Worm (Caenorhabditis elegans) whole organism, L2 larva: ENCODE data around the gene kvs-4.
A peak's percentile ranks its signal among the peaks of the same experiment; 100 is the strongest.

Source experiments
- C34F6.9 ChIP-seq: fragments of 150-350 bp; optimal IDR thresholded peaks from 2 replicates; lab custom pipeline; 2014; ENCODE audit warnings: missing biosample characterization, missing genetic modification characterization
- F13H6.1 ChIP-seq: sonication (generic microtip); optimal IDR thresholded peaks from 2 replicates; lab custom pipeline; 2016; ENCODE audit warnings: missing genetic modification characterization, missing compliant biosample characterization
- R02D3.7 ChIP-seq: fragments of 150-350 bp; optimal IDR thresholded peaks from 2 replicates; lab custom pipeline; 2014; ENCODE audit warnings: missing biosample characterization, missing genetic modification characterization
- Y55F3AM.14 ChIP-seq: fragments of 200-800 bp; sonication (Bioruptor generic); optimal IDR thresholded peaks from 2 replicates; lab custom pipeline; 2018; ENCODE audit warnings: mild to moderate bottlenecking, missing genetic modification characterization, missing compliant biosample characterization
- ZK546.5 ChIP-seq: sonication (generic microtip); optimal IDR thresholded peaks from 2 replicates; lab custom pipeline; 2017; ENCODE audit warnings: missing biosample characterization, missing genetic modification characterization
- ama-1 ChIP-seq: fragments of 150-350 bp; optimal IDR thresholded peaks from 2 replicates; lab custom pipeline; 2018; ENCODE audit warnings: inconsistent platforms
- blmp-1 ChIP-seq: sonication (generic microtip); optimal IDR thresholded peaks from 2 replicates; lab custom pipeline; 2017; ENCODE audit warnings: missing genetic modification characterization, mild to moderate bottlenecking, missing compliant biosample characterization, antibody characterized with exemption, moderate library complexity; ENCODE audit not compliant: insufficient read depth
- ceh-82 ChIP-seq: fragments of 150-350 bp; optimal IDR thresholded peaks from 2 replicates; lab custom pipeline; 2014; ENCODE audit warnings: missing biosample characterization, missing genetic modification characterization
- crh-2 ChIP-seq: sonication (generic microtip); optimal IDR thresholded peaks from 2 replicates; lab custom pipeline; 2017; ENCODE audit warnings: missing biosample characterization, missing genetic modification characterization
- dmd-4 ChIP-seq: sonication (generic microtip); optimal IDR thresholded peaks from 2 replicates; lab custom pipeline; 2017; ENCODE audit warnings: missing biosample characterization, missing genetic modification characterization
- elt-3 ChIP-seq: sonication (generic microtip); optimal IDR thresholded peaks from 2 replicates; lab custom pipeline; 2017; ENCODE audit warnings: missing biosample characterization, missing genetic modification characterization
- fos-1 ChIP-seq: fragments of 150-350 bp; optimal IDR thresholded peaks from 2 replicates; lab custom pipeline; 2014; ENCODE audit warnings: missing biosample characterization, missing genetic modification characterization
- gmeb-1 ChIP-seq: fragments of 150-350 bp; optimal IDR thresholded peaks from 2 replicates; lab custom pipeline; 2014; ENCODE audit warnings: missing biosample characterization, missing genetic modification characterization
- lin-11 ChIP-seq: fragments of 150-350 bp; sonication (generic microtip); optimal IDR thresholded peaks from 2 replicates; lab custom pipeline; 2014; ENCODE audit warnings: missing biosample characterization, missing genetic modification characterization, inconsistent platforms, mixed read lengths
- lin-13 ChIP-seq: fragments of 150-350 bp; optimal IDR thresholded peaks from 2 replicates; lab custom pipeline; 2014; ENCODE audit warnings: missing biosample characterization, missing genetic modification reagents, missing genetic modification characterization
- lin-39 ChIP-seq: fragments of 150-350 bp; optimal IDR thresholded peaks from 2 replicates; lab custom pipeline; 2014; ENCODE audit warnings: missing biosample characterization, missing genetic modification reagents, missing genetic modification characterization
- lsy-2 ChIP-seq, 2 experiments: fragments of 150-350 bp in 1 of 2; sonication (generic microtip) in 1 of 2; optimal IDR thresholded peaks; 2 replicates each; lab custom pipeline; 2014 to 2017; ENCODE audit warnings: missing biosample characterization in 2 of 2, missing genetic modification characterization in 2 of 2
- mab-5 ChIP-seq: fragments of 150-350 bp; optimal IDR thresholded peaks from 2 replicates; lab custom pipeline; 2014; ENCODE audit warnings: missing biosample characterization, missing genetic modification characterization
- mdl-1 ChIP-seq, 2 experiments: fragments of 150-350 bp in 1 of 2; sonication (generic microtip) in 1 of 2; optimal IDR thresholded peaks; 2 replicates each; lab custom pipeline; 2017; ENCODE audit warnings: missing biosample characterization in 2 of 2, missing genetic modification characterization in 2 of 2
- nhr-10 ChIP-seq: sonication (generic microtip); optimal IDR thresholded peaks from 2 replicates; lab custom pipeline; 2017; ENCODE audit warnings: missing biosample characterization, missing genetic modification characterization
- nhr-11 ChIP-seq: fragments of 150-350 bp; optimal IDR thresholded peaks from 2 replicates; lab custom pipeline; 2014; ENCODE audit warnings: missing biosample characterization, missing genetic modification characterization
- nhr-12 ChIP-seq: fragments of 150-350 bp; optimal IDR thresholded peaks from 2 replicates; lab custom pipeline; 2014; ENCODE audit warnings: missing biosample characterization, missing genetic modification characterization
- nhr-129 ChIP-seq: fragments of 150-350 bp; optimal IDR thresholded peaks from 2 replicates; lab custom pipeline; 2014; ENCODE audit warnings: missing biosample characterization, missing genetic modification characterization
- nhr-21 ChIP-seq: fragments of 150-350 bp; optimal IDR thresholded peaks from 2 replicates; lab custom pipeline; 2014; ENCODE audit warnings: missing biosample characterization, missing genetic modification characterization
- nhr-237 ChIP-seq: fragments of 150-350 bp; optimal IDR thresholded peaks from 2 replicates; lab custom pipeline; 2014; ENCODE audit warnings: missing biosample characterization, missing genetic modification characterization
- nhr-25 ChIP-seq: fragments of 150-350 bp; sonication (generic microtip); optimal IDR thresholded peaks from 3 replicates; lab custom pipeline; 2014; ENCODE audit warnings: missing biosample characterization, missing genetic modification characterization
- nhr-77 ChIP-seq: fragments of 150-350 bp; optimal IDR thresholded peaks from 2 replicates; lab custom pipeline; 2014; ENCODE audit warnings: missing biosample characterization, missing genetic modification characterization
- peb-1 ChIP-seq: fragments of 150-350 bp; optimal IDR thresholded peaks from 2 replicates; lab custom pipeline; 2014; ENCODE audit warnings: missing biosample characterization, missing genetic modification characterization
- sem-4 ChIP-seq: fragments of 150-350 bp; optimal IDR thresholded peaks from 2 replicates; lab custom pipeline; 2014; ENCODE audit warnings: missing biosample characterization, missing genetic modification reagents, missing genetic modification characterization
- sma-3 ChIP-seq: sonication (generic microtip); optimal IDR thresholded peaks from 2 replicates; lab custom pipeline; 2016; ENCODE audit warnings: missing genetic modification reagents, missing genetic modification characterization, missing compliant biosample characterization
- sma-9 ChIP-seq, 2 experiments: fragments of 150-350 bp in 1 of 2; sonication (generic microtip) in 1 of 2; optimal IDR thresholded peaks; 2 replicates each; lab custom pipeline; 2014 to 2016; ENCODE audit warnings: missing genetic modification characterization in 2 of 2, mild to moderate bottlenecking in 1 of 2, missing biosample characterization in 1 of 2, missing compliant biosample characterization in 1 of 2, missing genetic modification reagents in 1 of 2, moderate library complexity in 1 of 2
- snpc-4 ChIP-seq: fragments of 150-350 bp; optimal IDR thresholded peaks from 2 replicates; lab custom pipeline; 2014; ENCODE audit warnings: missing biosample characterization, missing genetic modification characterization
- unc-55 ChIP-seq: fragments of 150-350 bp; sonication (generic microtip); optimal IDR thresholded peaks from 3 replicates; lab custom pipeline; 2014; ENCODE audit warnings: missing biosample characterization, missing genetic modification reagents, missing genetic modification characterization
- unc-62 ChIP-seq: fragments of 150-350 bp; optimal IDR thresholded peaks from 2 replicates; lab custom pipeline; 2014; ENCODE audit warnings: missing biosample characterization, missing genetic modification reagents, missing genetic modification characterization
- zag-1 ChIP-seq: fragments of 150-350 bp; optimal IDR thresholded peaks from 2 replicates; lab custom pipeline; 2014; ENCODE audit warnings: missing biosample characterization, missing genetic modification characterization
- ztf-1 ChIP-seq: fragments of 200-800 bp; sonication (Bioruptor generic); conservative IDR thresholded peaks from 2 replicates; pipeline ENCODE4 v1.3.6; 2022; ENCODE audit warnings: missing genetic modification characterization, missing compliant biosample characterization
- ztf-11 ChIP-seq: sonication (generic microtip); optimal IDR thresholded peaks from 2 replicates; lab custom pipeline; 2017; ENCODE audit warnings: missing biosample characterization, missing genetic modification characterization
- ztf-4 ChIP-seq: fragments of 150-350 bp; optimal IDR thresholded peaks from 2 replicates; lab custom pipeline; 2014; ENCODE audit warnings: missing biosample characterization, missing genetic modification characterization

The kvs-4 gene

ce11 chrIII:11045196-11045595 is 32.8 kb downstream of the kvs-4 start:
- TF ChIP-seq nhr-10 (tag; lab: Kevin White, UChicago), result no peak
- no peak for TF ChIP-seq ztf-4 (tag; lab: Kevin White, UChicago)
- TF ChIP-seq lin-39 (tag; lab: Kevin White, UChicago), result no peak
- no peak for TF ChIP-seq nhr-11
- TF ChIP-seq nhr-129, result no peak
- TF ChIP-seq gmeb-1 (tag; lab: Kevin White, UChicago), result no peak
- TF ChIP-seq peb-1 (tag; lab: Kevin White, UChicago), result no peak
- no peak for TF ChIP-seq ama-1 (lab: Kevin White, UChicago)
- TF ChIP-seq C34F6.9 (tag; lab: Kevin White, UChicago), result no peak

DNA sequence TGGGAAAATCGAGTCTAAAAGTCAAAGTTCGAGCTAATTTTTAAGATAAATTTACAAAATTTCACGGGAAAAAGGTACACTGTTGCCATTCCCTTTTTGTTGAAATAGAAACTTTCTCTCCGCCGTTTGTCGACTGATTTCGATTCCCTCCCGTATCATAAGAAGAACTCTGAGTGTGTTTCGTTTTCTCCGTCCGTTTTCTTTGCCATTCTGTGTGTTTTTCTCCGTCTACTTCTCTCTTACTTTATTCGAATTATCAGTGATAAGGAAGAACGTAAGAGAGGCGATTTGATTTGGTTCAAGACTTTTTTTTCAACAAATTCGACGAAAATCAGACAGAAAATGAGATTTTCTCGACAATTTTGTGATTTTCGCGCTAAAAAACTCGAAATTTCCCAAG is 34.2 kb downstream of the kvs-4 start:
- TF ChIP-seq fos-1 (tag; lab: Kevin White, UChicago), result peak; percentile 84
- no peak for TF ChIP-seq Y55F3AM.14
- peak; percentile 20 for TF ChIP-seq blmp-1
- TF ChIP-seq crh-2 (tag; lab: Kevin White, UChicago), result peak; percentile 37

ce11 chrIII:11050658-11051118 is 38.3 kb downstream of the kvs-4 start:
- TF ChIP-seq ceh-82 (tag; lab: Kevin White, UChicago), result no peak
- no peak for TF ChIP-seq blmp-1
- TF ChIP-seq peb-1 (tag; lab: Kevin White, UChicago), result no peak
- TF ChIP-seq crh-2 (tag; lab: Kevin White, UChicago), result peak; percentile 7
- no peak for TF ChIP-seq elt-3
- peak; percentile 93 for TF ChIP-seq fos-1 (tag; lab: Kevin White, UChicago)
- peak; percentile 21 for TF ChIP-seq F13H6.1 (tag; lab: Kevin White, UChicago)
- TF ChIP-seq unc-62 (GFP tag; lab: Kevin White, UChicago), result no peak
- TF ChIP-seq nhr-129, result peak; percentile 20
- peak; percentile 58 for TF ChIP-seq sma-3 (GFP tag; lab: Kevin White, UChicago)
- TF ChIP-seq nhr-12 (tag; lab: Kevin White, UChicago), result no peak
- TF ChIP-seq unc-55 (GFP tag; lab: Kevin White, UChicago), result peak; percentile 4

DNA sequence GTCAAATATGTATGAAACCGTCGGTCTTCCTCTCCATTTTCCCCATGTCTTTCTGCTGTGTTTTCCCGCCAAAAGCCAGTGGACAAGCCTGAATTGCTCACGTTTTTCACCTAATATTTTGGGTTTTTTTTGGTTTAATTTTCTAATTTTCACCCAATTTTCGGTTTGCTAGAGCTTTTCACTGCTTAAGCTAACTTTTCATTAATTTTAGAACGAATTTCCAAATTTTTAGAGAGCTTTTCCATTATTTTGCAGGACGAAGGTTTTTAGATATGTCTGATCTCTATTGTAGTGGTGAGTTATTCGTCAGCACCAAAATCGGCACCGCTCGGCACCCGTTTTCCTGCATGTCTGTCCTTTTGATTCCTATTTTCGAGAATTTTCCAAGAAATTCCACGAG is 41.2 kb downstream of the kvs-4 start:
- TF ChIP-seq zag-1 (tag; lab: Kevin White, UChicago), result no peak
- no peak for TF ChIP-seq lin-11 (tag; lab: Kevin White, UChicago)
- TF ChIP-seq lin-13 (GFP tag; lab: Kevin White, UChicago), result no peak

ce11 chrIII:11054032-11054431 is 41.7 kb downstream of the kvs-4 start:
- TF ChIP-seq nhr-12 (tag; lab: Kevin White, UChicago) (no peak), sem-4 (tag; lab: Kevin White, UChicago) (no peak), dmd-4 (no peak), zag-1 (tag; lab: Kevin White, UChicago) (no peak), ztf-1 (GFP tag; lab: Robert Waterston, UW) (no peak), lsy-2 (tag; optimal IDR thresholded peaks at IDR 0.05; lab: Kevin White, UChicago) (no peak)

DNA sequence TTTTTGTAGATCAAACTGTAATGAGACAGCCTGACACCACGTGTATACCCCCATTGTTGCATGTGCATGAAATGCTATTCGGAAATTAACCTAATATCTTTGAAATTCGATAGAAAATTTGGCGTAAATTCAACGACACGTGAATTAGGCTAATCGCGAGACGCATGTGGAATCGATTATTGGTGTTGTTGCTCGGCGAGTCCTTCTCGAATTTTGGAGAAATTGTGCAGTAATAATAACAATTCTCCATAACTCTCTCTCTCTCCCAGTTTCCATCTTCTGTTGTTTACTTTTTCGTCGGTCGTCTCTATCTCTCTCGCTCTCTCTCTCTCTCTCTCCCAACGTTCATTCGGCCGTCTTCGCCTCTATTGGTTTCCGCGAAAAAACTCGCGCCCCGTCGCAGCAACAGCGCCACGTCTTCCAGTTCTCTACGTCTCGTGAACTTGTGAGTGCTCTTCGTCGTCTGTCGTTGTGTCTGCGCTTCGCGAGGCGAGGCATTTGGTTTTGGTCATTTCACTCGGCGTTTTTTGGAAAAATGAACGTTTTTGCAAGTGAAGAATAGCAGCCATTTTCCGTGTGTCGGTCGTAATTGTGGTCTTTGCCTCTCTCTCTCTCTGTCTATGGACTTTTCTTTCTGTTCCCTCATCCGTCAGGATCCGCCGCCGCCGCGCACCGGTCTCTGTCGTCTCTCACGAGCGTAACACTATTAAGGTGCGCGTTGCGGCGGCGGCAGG is 42.3 kb downstream of the kvs-4 start:
- peak; percentile 94 for TF ChIP-seq crh-2 (tag; lab: Kevin White, UChicago)
- no peak for TF ChIP-seq mab-5 (tag; lab: Kevin White, UChicago)
- TF ChIP-seq Y55F3AM.14, result peak; percentile 60
- TF ChIP-seq ZK546.5 (tag; lab: Kevin White, UChicago), result no peak
- TF ChIP-seq sma-9 (GFP tag; optimal IDR thresholded peaks at IDR 0.05; lab: Kevin White, UChicago), result peak; percentile 9
- no peak for TF ChIP-seq sma-9 (tag; optimal IDR thresholded peaks at IDR 0.05; lab: Kevin White, UChicago)
- peak; percentile 60 for TF ChIP-seq lin-13 (GFP tag; lab: Kevin White, UChicago)
- peak; percentile 2 for TF ChIP-seq ztf-4 (tag; lab: Kevin White, UChicago)
- no peak for TF ChIP-seq R02D3.7
- peak; percentile 44 for TF ChIP-seq gmeb-1 (tag; lab: Kevin White, UChicago)
- TF ChIP-seq sem-4 (tag; lab: Kevin White, UChicago), result peak; percentile 49
- peak; percentile 69 for TF ChIP-seq nhr-21 (tag; lab: Kevin White, UChicago)
- TF ChIP-seq peb-1 (tag; lab: Kevin White, UChicago), result no peak
- TF ChIP-seq unc-55 (GFP tag; lab: Kevin White, UChicago), result peak; percentile 64
- TF ChIP-seq fos-1 (tag; lab: Kevin White, UChicago), result peak; percentile 80
- peak; percentile 77 for TF ChIP-seq nhr-25
- TF ChIP-seq nhr-77 (tag; lab: Kevin White, UChicago), result no peak
- TF ChIP-seq nhr-129, result peak; percentile 67
- peak; percentile 38 to 71 for TF ChIP-seq lsy-2 (tag; optimal IDR thresholded peaks at IDR 0.05; lab: Kevin White, UChicago)
- peak; percentile 7 to 43 for TF ChIP-seq mdl-1 (tag; optimal IDR thresholded peaks at IDR 0.05; lab: Kevin White, UChicago)
- no peak for TF ChIP-seq lin-11 (tag; lab: Kevin White, UChicago)
- peak; percentile 88 for TF ChIP-seq F13H6.1 (tag; lab: Kevin White, UChicago)
- peak; percentile 53 for TF ChIP-seq sma-3 (GFP tag; lab: Kevin White, UChicago)
- TF ChIP-seq C34F6.9 (tag; lab: Kevin White, UChicago), result peak; percentile 55
- peak; percentile 34 for TF ChIP-seq zag-1 (tag; lab: Kevin White, UChicago)
- TF ChIP-seq blmp-1, result peak; percentile 7
- TF ChIP-seq nhr-237 (tag; lab: Kevin White, UChicago), result no peak
- TF ChIP-seq snpc-4, result peak; percentile 41
- TF ChIP-seq ztf-11 (tag; lab: Kevin White, UChicago), result no peak
